Fruit fly (Drosophila melanogaster): Measurements from ENCODE around the gene scf.

DNA sequence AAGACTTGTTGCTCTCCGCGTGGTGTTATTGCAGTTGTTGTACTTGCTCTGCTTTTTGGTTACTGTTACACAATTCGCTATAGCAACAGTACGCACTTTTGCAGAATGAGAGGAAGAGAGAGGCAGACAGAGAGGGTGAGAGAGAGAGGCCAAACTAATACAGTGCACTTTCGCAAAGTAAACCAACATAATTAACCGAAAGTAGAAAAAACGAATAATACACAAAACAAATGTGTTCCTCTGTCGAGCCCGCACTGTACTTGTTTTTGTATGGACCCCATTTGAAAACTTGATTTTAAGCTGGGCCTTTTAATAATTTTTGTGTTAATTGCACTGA, 36.9 kb downstream of the scf start:
- TF ChIP-seq EcR (GFP tag; optimal IDR thresholded peaks at IDR 0.05) = no peak
- no peak for TF ChIP-seq psq (optimal IDR thresholded peaks at IDR 0.05)
- no peak for TF ChIP-seq usp (GFP tag; optimal IDR thresholded peaks at IDR 0.05)
- no peak for TF ChIP-seq pan (optimal IDR thresholded peaks at IDR 0.05)
